Worm (Caenorhabditis elegans): ENCODE results near the gene srd-13.

srd-13 gene

DNA sequence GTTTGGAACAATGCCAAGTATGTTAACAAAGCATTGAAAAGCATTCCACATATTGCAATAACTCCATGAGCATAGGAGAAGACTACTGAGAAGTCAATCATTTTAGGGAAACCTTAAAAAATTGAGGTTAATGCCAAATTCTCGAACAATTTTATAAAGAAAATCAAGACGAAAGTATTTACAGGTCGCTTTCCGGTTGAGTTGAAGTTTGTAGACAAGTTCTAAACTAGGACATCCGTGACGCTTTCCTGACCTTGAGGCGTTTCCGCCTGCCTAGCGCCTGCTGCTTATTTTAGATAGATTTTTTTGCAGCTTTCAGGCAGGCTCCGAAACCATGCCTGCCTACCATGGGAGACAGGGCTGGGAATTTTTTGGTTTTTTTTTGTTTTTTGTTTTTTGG is at the start of gene srd-13:
srd-13 (minus strand) TSS at position 101 of the 400 bp plus-strand sequence.
- no peak for TF ChIP-seq madf-2 (tag; optimal IDR thresholded peaks at IDR 0.05)
- TF ChIP-seq che-1 (tag; optimal IDR thresholded peaks at IDR 0.05) = no peak
- TF ChIP-seq pha-2 (tag; optimal IDR thresholded peaks at IDR 0.05) = no peak
- no peak for TF ChIP-seq pqm-1 (tag; optimal IDR thresholded peaks at IDR 0.05)
- no peak for TF ChIP-seq ceh-6 (GFP tag; optimal IDR thresholded peaks at IDR 0.05)

DNA sequence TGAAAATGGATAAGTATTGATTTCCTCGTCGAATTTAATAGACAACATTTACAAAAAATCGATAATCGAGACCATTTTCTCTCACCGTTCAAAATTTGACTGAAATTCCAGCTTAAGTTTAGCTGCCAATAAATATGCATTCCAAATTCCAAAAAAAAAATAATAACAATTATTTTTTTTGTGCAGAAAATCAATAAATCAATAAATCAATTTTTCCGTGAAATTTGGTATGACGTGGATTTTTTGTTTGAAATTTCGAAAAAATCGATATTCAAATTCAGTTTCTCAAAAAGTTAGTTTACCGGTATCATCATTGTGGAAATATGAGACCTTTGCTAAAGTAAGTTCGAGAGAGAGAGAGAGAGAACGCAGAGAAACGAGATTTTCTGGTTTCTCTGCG is 49.6 kb upstream of the srd-13 start, which contains the start of gene C55C3.3:
C55C3.3 (plus strand) TSS at position 274 of the 400 bp plus-strand sequence.
- TF ChIP-seq C08G9.2 (tag; optimal IDR thresholded peaks at IDR 0.05) (no peak), F13H6.1 (tag; optimal IDR thresholded peaks at IDR 0.05) (no peak), ama-1 (optimal IDR thresholded peaks at IDR 0.05) (no peak)

DNA sequence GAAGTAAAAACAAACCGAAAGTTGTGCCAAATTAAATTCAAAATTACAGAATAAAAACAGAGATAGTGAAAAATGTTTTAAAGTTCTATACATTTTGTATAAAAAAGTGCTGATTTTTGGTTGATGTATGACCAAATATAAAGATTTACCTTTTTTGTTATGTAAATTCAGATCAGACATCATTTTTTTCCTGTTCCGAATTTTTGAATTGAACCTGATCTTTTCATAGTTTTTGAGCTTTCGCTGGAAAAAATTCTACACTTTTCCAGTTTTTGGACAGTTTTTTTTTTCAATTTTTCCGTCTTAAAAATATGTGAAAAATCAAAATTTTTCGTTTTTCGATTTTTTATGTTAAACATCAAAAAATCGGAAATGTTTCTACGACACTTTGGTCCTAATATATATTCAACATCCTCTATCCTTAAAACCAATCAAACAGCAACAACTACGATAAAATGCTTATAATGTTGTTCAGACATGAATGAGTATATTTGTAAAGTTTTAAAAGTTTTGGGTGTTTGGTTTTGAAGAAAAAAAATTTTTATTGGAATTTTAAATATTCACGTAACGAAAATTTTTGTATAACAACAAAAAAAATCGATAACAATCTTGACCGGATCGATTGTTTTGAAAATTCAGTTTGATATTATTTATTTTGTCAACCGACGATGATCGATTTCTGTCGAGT is 47.2 kb upstream of the srd-13 start, which contains the start of the genes C55C3.7 and C55C3.6:
C55C3.7 (minus strand) TSS at position 101 of the 688 bp plus-strand sequence.
C55C3.6 (plus strand) TSS at position 638 of the 688 bp plus-strand sequence.
- TF ChIP-seq rnt-1 (tag; optimal IDR thresholded peaks at IDR 0.05) = no peak
- no peak for TF ChIP-seq pag-3 (tag; optimal IDR thresholded peaks at IDR 0.05; ENCODE audit: borderline replicate concordance)
- no peak for TF ChIP-seq lim-6 (tag; optimal IDR thresholded peaks at IDR 0.05)

DNA sequence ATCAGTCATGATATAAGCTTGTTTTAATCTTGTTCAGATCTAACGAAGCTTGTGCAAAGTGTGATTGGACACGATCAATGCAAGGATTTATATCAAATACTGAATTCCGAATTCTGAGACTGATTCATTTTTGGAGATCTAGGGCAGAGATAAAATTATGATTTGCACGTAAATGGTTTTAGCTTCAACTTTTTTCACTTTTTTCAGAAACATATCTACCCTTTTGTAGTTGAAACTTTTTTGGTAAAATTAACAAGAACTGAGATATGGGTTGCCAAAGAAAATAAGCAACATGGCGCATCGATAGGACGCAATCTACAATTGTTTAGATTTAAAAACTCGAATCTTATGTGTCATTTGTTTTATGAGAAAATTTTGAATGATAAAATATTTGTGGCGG is 42.6 kb upstream of the srd-13 start, which contains the start of gene C55C3.4:
C55C3.4 (minus strand) TSS at position 101 of the 400 bp plus-strand sequence.
- no peak for TF ChIP-seq tbx-2 (tag; optimal IDR thresholded peaks at IDR 0.05)
- TF ChIP-seq pha-4 (tag; optimal IDR thresholded peaks at IDR 0.05) = no peak
- no peak for TF ChIP-seq hlh-13 (GFP tag; optimal IDR thresholded peaks at IDR 0.05)
- TF ChIP-seq ceh-18 (tag; optimal IDR thresholded peaks at IDR 0.05) = no peak
- TF ChIP-seq nfya-1 (tag; optimal IDR thresholded peaks at IDR 0.05) = no peak
- no peak for TF ChIP-seq madf-2 (tag; optimal IDR thresholded peaks at IDR 0.05)
- TF ChIP-seq K02D7.2 (tag; optimal IDR thresholded peaks at IDR 0.05) = no peak
- TF ChIP-seq ztf-16 (tag; optimal IDR thresholded peaks at IDR 0.05) = no peak
- TF ChIP-seq dve-1 (tag; optimal IDR thresholded peaks at IDR 0.05) = no peak

DNA sequence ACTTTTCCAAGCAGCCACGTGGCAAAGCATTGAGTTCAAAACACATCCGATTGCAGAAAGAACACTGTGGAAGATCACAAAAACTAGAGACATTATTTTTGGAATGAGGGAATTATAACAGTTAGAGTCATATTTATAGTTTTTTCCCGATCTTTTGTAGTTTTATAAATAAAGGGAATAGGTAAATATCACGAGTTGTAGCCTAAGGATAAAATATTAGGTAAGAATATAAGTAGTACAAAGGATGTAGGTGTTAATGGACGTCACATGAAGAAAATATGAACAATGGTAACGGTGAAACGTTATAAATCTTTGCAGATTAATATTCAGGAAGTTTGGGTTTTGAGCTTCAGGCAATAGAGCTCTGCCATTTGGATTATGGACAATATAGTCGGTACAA is 39.0 kb upstream of the srd-13 start, which contains the start of gene srd-5:
srd-5 (minus strand) TSS at position 101 of the 400 bp plus-strand sequence.
- TF ChIP-seq ttx-3 (tag; optimal IDR thresholded peaks at IDR 0.05) = no peak
- TF ChIP-seq Y22D7AL.16 (tag; optimal IDR thresholded peaks at IDR 0.05) = no peak
- no peak for TF ChIP-seq fkh-6 (tag; optimal IDR thresholded peaks at IDR 0.05)
- TF ChIP-seq K02D7.2 (tag; optimal IDR thresholded peaks at IDR 0.05) = no peak
- TF ChIP-seq madf-2 (tag; optimal IDR thresholded peaks at IDR 0.05) = no peak
- no peak for TF ChIP-seq eyg-1 (tag; optimal IDR thresholded peaks at IDR 0.05)
- no peak for TF ChIP-seq ceh-6 (GFP tag; optimal IDR thresholded peaks at IDR 0.05)
- TF ChIP-seq ceh-2 (tag; optimal IDR thresholded peaks at IDR 0.05) = no peak
- TF ChIP-seq pha-4 (tag; optimal IDR thresholded peaks at IDR 0.05) = no peak
- no peak for TF ChIP-seq unc-86 (tag; optimal IDR thresholded peaks at IDR 0.05)

DNA sequence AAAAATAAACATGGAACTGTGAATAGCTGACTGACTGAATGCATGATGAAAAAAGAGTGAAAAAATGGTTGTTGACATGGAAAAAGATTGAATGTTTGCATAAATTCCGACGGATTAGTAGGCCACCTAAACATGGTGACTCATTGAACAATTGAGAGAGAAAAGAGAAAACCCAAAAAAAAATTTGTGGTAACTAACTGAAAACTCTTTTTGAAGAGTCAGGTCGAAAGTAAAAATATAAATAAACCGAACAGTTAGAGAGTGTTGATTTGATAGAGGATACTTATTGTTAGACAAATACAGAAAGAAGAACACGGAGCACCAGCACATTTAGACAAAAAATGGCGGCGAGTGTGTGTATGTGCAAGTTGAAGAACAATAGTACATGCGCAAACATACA is 35.9 kb upstream of the srd-13 start:
- TF ChIP-seq pha-4 (tag; optimal IDR thresholded peaks at IDR 0.05) (no peak), ztf-16 (tag; optimal IDR thresholded peaks at IDR 0.05) (no peak), fkh-6 (tag; optimal IDR thresholded peaks at IDR 0.05) (no peak), ceh-31 (tag; optimal IDR thresholded peaks at IDR 0.05) (no peak), K09A11.1 (tag; optimal IDR thresholded peaks at IDR 0.05; ENCODE audit: insufficient read depth) (no peak), Y22D7AL.16 (tag; optimal IDR thresholded peaks at IDR 0.05) (no peak), npax-4 (tag; optimal IDR thresholded peaks at IDR 0.05) (no peak), fkh-10 (GFP tag; optimal IDR thresholded peaks at IDR 0.05) (no peak), ceh-24 (tag; optimal IDR thresholded peaks at IDR 0.05) (no peak), ceh-34 (tag; optimal IDR thresholded peaks at IDR 0.05) (no peak), nhr-11 (tag; optimal IDR thresholded peaks at IDR 0.05) (no peak), ceh-22 (tag; optimal IDR thresholded peaks at IDR 0.05) (no peak), fax-1 (tag; optimal IDR thresholded peaks at IDR 0.05) (no peak)

Data from whole organism, late embryonic.